Fruit fly (Drosophila melanogaster) whole organism, pupa: ENCODE results near the gene SkpA.

ENCODE experiments used
- CG10348 ChIP-seq: fragments of 200-800 bp; sonication (Bioruptor generic); IDR thresholded peaks from 2 replicates; pipeline ENCODE4 v1.3.6; 2022; ENCODE audit warnings: missing biosample characterization, missing genetic modification characterization
- CG12605 ChIP-seq: fragments of 200-800 bp; sonication (Bioruptor generic); IDR thresholded peaks from 2 replicates; pipeline ENCODE4 v1.3.6; 2022; ENCODE audit warnings: missing biosample characterization, missing genetic modification characterization
- CG13204 ChIP-seq: fragments of 200-800 bp; sonication (Bioruptor generic); optimal IDR thresholded peaks from 2 replicates; lab custom pipeline; 2018; ENCODE audit warnings: missing biosample characterization, mild to moderate bottlenecking, missing genetic modification characterization, moderate library complexity
- CG14655 ChIP-seq: fragments of 200-800 bp; sonication (Bioruptor generic); optimal IDR thresholded peaks from 3 replicates; lab custom pipeline; 2017; ENCODE audit warnings: mild to moderate bottlenecking, missing biosample characterization, missing genetic modification reagents, missing genetic modification characterization
- CG15710 ChIP-seq: fragments of 200-800 bp; sonication (Bioruptor generic); optimal IDR thresholded peaks from 2 replicates; lab custom pipeline; 2018; ENCODE audit warnings: missing biosample characterization, mild to moderate bottlenecking, missing genetic modification characterization, moderate library complexity
- CG17806 ChIP-seq: fragments of 200-800 bp; sonication (Bioruptor generic); optimal IDR thresholded peaks from 2 replicates; lab custom pipeline; 2018; ENCODE audit warnings: missing biosample characterization, mild to moderate bottlenecking, missing genetic modification characterization, moderate library complexity
- CG32121 ChIP-seq: fragments of 200-800 bp; sonication (Bioruptor generic); IDR thresholded peaks from 2 replicates; pipeline ENCODE4 v1.3.6; 2022; ENCODE audit warnings: missing biosample characterization, missing genetic modification characterization
- CG34367 ChIP-seq: fragments of 200-800 bp; sonication (Bioruptor generic); optimal IDR thresholded peaks from 2 replicates; lab custom pipeline; 2018; ENCODE audit warnings: missing biosample characterization, mild to moderate bottlenecking, missing genetic modification characterization
- CG4496 ChIP-seq: fragments of 200-800 bp; sonication (Bioruptor generic); IDR thresholded peaks from 3 replicates; pipeline ENCODE4 v1.3.6; 2022; ENCODE audit warnings: missing biosample characterization, missing genetic modification characterization
- CG8159 ChIP-seq: fragments of 200-800 bp; sonication (Bioruptor generic); optimal IDR thresholded peaks from 3 replicates; lab custom pipeline; 2018; ENCODE audit warnings: missing biosample characterization, mild to moderate bottlenecking, missing genetic modification characterization, moderate library complexity
- CG8301 ChIP-seq: fragments of 200-800 bp; sonication (Bioruptor generic); optimal IDR thresholded peaks from 2 replicates; lab custom pipeline; 2018; ENCODE audit warnings: missing biosample characterization, mild to moderate bottlenecking, missing genetic modification characterization
- CG9948 ChIP-seq: fragments of 200-800 bp; sonication (Bioruptor generic); optimal IDR thresholded peaks from 2 replicates; lab custom pipeline; 2018; ENCODE audit warnings: missing biosample characterization, mild to moderate bottlenecking, missing genetic modification characterization, moderate library complexity
- D1 ChIP-seq: fragments of 200-800 bp; sonication (Bioruptor generic); optimal IDR thresholded peaks from 2 replicates; lab custom pipeline; 2018; ENCODE audit warnings: missing biosample characterization, mild to moderate bottlenecking, missing genetic modification characterization, moderate library complexity
- EcR ChIP-seq: fragments of 200-800 bp; sonication (Bioruptor generic); optimal IDR thresholded peaks from 3 replicates; lab custom pipeline; 2019; ENCODE audit warnings: missing biosample characterization, missing genetic modification characterization, mild to moderate bottlenecking, moderate library complexity, missing genetic modification reagents
- Ets98B ChIP-seq: fragments of 200-800 bp; sonication (Bioruptor generic); IDR thresholded peaks from 2 replicates; pipeline ENCODE4 v1.3.6; 2022; ENCODE audit warnings: missing biosample characterization, missing genetic modification characterization
- Pif1A ChIP-seq: fragments of 200-800 bp; sonication (Bioruptor generic); optimal IDR thresholded peaks from 3 replicates; lab custom pipeline; 2016; ENCODE audit warnings: missing biosample characterization, missing genetic modification characterization
- Pif1B ChIP-seq: fragments of 200-800 bp; sonication (Bioruptor generic); optimal IDR thresholded peaks from 3 replicates; lab custom pipeline; 2016; ENCODE audit warnings: missing biosample characterization, missing genetic modification characterization
- Snoo ChIP-seq: fragments of 200-800 bp; sonication (Bioruptor generic); optimal IDR thresholded peaks from 3 replicates; lab custom pipeline; 2017; ENCODE audit warnings: missing biosample characterization, mild to moderate bottlenecking, missing genetic modification characterization, inconsistent platforms
- fd96Ca ChIP-seq: fragments of 200-800 bp; sonication (Bioruptor generic); IDR thresholded peaks from 3 replicates; pipeline ENCODE4 v1.3.6; 2022; ENCODE audit warnings: missing biosample characterization, missing genetic modification characterization
- gl ChIP-seq: fragments of 200-800 bp; sonication (Bioruptor generic); optimal IDR thresholded peaks from 2 replicates; lab custom pipeline; 2018; ENCODE audit warnings: missing biosample characterization, mild to moderate bottlenecking, missing genetic modification characterization
- rn ChIP-seq: fragments of 200-800 bp; sonication (Bioruptor generic); IDR thresholded peaks from 2 replicates; pipeline ENCODE4 v1.3.6; 2022; ENCODE audit warnings: missing biosample characterization, missing genetic modification characterization

Gene SkpA

DNA sequence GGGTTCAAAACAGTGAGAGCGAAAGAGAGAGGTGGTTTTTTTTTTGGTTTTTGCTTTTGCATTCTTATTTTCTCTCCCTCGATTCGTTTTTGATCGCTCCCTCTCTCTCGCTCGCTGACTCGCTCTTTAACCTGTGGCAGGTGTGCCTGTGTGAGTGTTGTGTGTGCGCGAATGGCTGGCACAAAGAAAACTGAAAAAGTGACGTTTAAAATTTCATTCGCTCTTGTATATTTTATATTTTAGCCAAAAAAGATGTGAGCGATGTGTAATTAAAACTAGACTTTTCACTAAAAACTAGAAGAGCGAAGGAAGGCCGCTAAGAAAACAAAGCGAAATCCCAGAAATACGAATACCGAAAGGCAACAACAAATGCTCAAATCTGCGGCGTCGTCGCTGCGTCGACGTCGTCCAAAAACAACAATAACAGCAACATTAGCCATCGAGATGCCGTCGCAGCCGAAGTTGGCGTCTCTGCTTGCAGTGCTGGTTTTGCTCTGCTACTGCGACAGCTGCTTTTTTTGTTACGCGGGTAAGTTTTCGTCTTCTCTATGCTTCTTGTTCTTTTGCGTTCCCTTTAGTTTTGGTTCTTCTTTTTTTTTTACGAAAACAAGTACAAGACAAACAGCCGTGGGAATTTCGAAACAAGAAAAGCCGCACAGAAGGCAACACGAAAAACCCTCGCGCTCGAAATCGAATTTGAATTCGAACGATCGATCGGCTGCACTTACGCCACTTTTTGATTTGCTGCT lies 31.6 kb downstream of the SkpA start:
- no peak for TF ChIP-seq CG32121 (GFP tag; lab: Robert Waterston, UW)
- TF ChIP-seq CG15710 (tag; lab: Kevin White, UChicago): peak; percentile 10
- peak; percentile 50; the same call in 1 of the 3 replicates for TF ChIP-seq CG4496 (GFP tag; lab: Robert Waterston, UW)
- peak; percentile 8 for TF ChIP-seq CG13204 (GFP tag; lab: Kevin White, UChicago)
- peak; percentile 20 for TF ChIP-seq CG8159 (tag; lab: Kevin White, UChicago)
- TF ChIP-seq Ets98B (GFP tag; lab: Robert Waterston, UW): peak; percentile 28; the same call in 1 of the 2 replicates
- no peak for TF ChIP-seq Pif1A (GFP tag; lab: Kevin White, UChicago)
- TF ChIP-seq CG14655 (GFP tag; lab: Kevin White, UChicago): peak; percentile 5
- no peak for TF ChIP-seq D1 (tag; lab: Kevin White, UChicago)
- no peak for TF ChIP-seq EcR (GFP tag; lab: Kevin White, UChicago)
- TF ChIP-seq rn (GFP tag; lab: Robert Waterston, UW): no peak
- TF ChIP-seq CG10348 (GFP tag; lab: Robert Waterston, UW): no peak
- TF ChIP-seq gl (tag; lab: Kevin White, UChicago): peak; percentile 40
- peak; percentile 45; the same call in 1 of the 2 replicates for TF ChIP-seq CG12605 (GFP tag; lab: Robert Waterston, UW)

DNA sequence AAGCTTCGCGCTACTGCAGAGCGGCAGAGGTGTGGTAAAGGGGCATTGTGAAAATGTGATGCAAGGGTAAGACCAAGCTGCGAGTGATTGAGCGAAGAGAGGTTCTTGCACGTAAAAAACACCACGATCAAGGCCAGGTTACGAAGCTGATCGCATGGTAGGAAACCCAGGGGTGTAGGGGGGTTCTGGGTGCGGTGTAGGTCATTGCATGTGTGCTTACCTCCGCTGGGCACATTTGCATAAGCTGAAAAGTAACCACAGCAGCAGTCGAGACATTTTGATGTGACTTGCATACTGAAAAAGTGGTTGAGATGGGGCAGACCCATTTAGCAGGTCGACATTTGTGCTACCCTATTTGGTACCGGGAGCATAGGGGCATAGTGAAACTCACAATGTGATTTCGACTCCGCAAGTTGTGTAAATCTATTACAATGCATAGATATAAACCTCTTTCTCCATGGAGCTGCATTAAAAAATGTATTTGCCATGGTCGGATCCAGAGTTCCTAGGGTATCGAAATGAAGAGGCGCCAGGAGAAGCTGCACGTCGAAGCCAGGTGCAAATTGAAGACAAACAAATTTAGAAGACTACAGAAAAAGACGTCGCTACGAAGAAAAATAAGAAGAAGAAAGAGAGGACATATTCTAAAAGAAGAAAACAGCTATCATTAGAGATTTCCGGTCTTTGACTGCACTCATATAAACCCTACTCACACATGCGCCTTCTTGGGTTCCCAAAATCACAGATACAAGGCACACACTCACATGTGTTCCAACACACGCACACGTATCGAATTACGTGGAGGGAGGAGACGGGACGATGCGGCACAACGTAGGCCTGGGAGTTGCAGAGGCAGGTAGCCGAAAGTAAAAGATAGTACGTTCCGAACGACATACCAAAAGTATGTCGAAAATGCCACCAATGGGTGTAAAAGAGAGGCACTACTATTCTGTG lies 37.2 kb downstream of the SkpA start:
- TF ChIP-seq CG34367 (tag; lab: Kevin White, UChicago): no peak
- TF ChIP-seq fd96Ca (GFP tag; lab: Robert Waterston, UW): no peak
- TF ChIP-seq CG14655 (GFP tag; lab: Kevin White, UChicago): peak; percentile 19
- no peak for TF ChIP-seq CG17806
- no peak for TF ChIP-seq CG8301 (tag; lab: Kevin White, UChicago)
- no peak for TF ChIP-seq CG9948 (tag; lab: Kevin White, UChicago)
- no peak for TF ChIP-seq CG8159 (tag; lab: Kevin White, UChicago)
- peak; percentile 74 for TF ChIP-seq EcR (GFP tag; lab: Kevin White, UChicago)
- TF ChIP-seq Pif1B: no peak

DNA sequence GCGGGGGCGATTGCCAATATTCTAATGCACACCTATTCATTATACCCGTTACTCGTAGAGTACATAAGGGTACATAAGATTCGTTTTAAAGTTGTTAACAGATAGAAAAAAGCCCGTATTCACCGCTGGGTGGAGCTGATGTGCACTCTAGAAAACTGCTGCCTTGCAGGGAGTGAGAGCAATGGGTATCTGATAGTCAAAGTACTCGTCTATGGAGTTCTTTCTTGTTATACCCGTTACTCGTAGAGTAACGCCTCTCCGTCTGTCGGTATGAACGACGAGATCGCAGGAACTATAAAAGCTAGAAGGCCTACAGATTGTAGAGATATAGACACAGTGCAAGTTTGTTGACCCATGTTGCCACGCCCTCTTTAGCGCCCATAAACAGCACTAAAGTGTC lies 38.0 kb downstream of the SkpA start:
- TF ChIP-seq Snoo (tag; lab: Kevin White, UChicago) (no peak), CG8159 (tag; lab: Kevin White, UChicago) (no peak), Ets98B (GFP tag; lab: Robert Waterston, UW) (no peak), CG17806 (no peak), Pif1B (no peak), CG8301 (tag; lab: Kevin White, UChicago) (no peak), CG14655 (GFP tag; lab: Kevin White, UChicago) (no peak), CG9948 (tag; lab: Kevin White, UChicago) (no peak), CG4496 (GFP tag; lab: Robert Waterston, UW) (no peak), gl (tag; lab: Kevin White, UChicago) (no peak), EcR (GFP tag; lab: Kevin White, UChicago) (no peak), CG34367 (tag; lab: Kevin White, UChicago) (no peak), CG10348 (GFP tag; lab: Robert Waterston, UW) (no peak), rn (GFP tag; lab: Robert Waterston, UW) (no peak), D1 (tag; lab: Kevin White, UChicago) (no peak), fd96Ca (GFP tag; lab: Robert Waterston, UW) (no peak), CG13204 (GFP tag; lab: Kevin White, UChicago) (no peak), CG15710 (tag; lab: Kevin White, UChicago) (no peak), CG12605 (GFP tag; lab: Robert Waterston, UW) (no peak), Pif1A (GFP tag; lab: Kevin White, UChicago) (no peak)
- TF ChIP-seq, all 21 proteins: peak for 0

DNA sequence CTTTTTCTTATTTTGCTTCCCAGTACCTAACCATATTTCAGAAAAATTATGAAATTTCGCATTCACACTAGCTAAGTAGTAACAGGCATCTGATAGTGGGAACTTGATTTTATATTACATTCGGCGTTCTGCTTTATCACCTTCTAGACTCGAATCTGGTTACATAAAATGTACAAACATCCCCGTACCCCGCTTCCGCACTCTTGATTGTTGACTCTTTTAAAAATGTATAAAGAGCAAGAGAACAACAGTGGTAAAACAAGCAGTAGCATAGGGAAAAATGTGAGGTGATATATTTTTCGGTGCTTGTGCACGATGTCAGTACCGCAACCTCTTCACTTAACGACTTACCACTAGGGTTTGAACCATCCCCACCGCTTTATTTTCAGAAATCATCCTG lies 38.4 kb downstream of the SkpA start:
- TF ChIP-seq CG15710 (tag; lab: Kevin White, UChicago) (no peak), CG34367 (tag; lab: Kevin White, UChicago) (no peak), CG14655 (GFP tag; lab: Kevin White, UChicago) (no peak), CG10348 (GFP tag; lab: Robert Waterston, UW) (no peak), CG8159 (tag; lab: Kevin White, UChicago) (no peak), CG9948 (tag; lab: Kevin White, UChicago) (no peak), fd96Ca (GFP tag; lab: Robert Waterston, UW) (no peak), CG8301 (tag; lab: Kevin White, UChicago) (no peak), CG13204 (GFP tag; lab: Kevin White, UChicago) (no peak), gl (tag; lab: Kevin White, UChicago) (no peak), Ets98B (GFP tag; lab: Robert Waterston, UW) (no peak), Snoo (tag; lab: Kevin White, UChicago) (no peak), Pif1B (no peak), CG17806 (no peak), CG4496 (GFP tag; lab: Robert Waterston, UW) (no peak), rn (GFP tag; lab: Robert Waterston, UW) (no peak), D1 (tag; lab: Kevin White, UChicago) (no peak), Pif1A (GFP tag; lab: Kevin White, UChicago) (no peak), CG12605 (GFP tag; lab: Robert Waterston, UW) (no peak), CG32121 (GFP tag; lab: Robert Waterston, UW) (no peak)
